Worm (Caenorhabditis elegans): Measurements from ENCODE around the gene W07A12.8.

The W07A12.8 gene

DNA sequence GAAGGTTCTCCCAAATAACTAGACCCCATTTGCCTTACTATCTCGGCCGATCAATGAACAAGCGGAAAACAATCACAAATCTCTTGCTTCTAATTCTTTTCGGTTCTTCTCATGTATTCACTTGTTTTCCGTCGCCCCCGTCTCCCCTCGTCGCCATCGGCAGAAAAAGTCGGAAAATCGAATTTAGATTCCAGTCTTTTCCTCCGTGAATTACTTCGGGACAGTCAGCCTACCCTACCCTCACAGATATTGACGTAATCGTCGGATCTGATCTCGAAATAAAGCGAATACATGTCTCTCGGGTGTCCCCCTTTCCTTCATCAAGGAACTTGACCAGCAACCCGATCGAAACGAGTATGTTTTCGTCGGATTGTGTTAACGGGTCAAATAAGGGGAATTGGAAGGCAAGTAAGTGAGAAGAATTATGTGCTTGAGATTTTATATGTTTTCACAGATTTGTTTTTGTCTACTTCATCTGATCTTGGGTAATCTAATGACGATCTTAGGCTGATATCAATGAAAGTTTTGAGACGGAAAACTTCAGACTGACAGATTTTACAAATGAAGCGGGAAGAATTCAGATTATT is 25.0 kb upstream of the W07A12.8 start:
- TF ChIP-seq ceh-16 (tag; optimal IDR thresholded peaks at IDR 0.05): peak; percentile 30
- TF ChIP-seq alr-1 (tag; optimal IDR thresholded peaks at IDR 0.05): no peak

DNA sequence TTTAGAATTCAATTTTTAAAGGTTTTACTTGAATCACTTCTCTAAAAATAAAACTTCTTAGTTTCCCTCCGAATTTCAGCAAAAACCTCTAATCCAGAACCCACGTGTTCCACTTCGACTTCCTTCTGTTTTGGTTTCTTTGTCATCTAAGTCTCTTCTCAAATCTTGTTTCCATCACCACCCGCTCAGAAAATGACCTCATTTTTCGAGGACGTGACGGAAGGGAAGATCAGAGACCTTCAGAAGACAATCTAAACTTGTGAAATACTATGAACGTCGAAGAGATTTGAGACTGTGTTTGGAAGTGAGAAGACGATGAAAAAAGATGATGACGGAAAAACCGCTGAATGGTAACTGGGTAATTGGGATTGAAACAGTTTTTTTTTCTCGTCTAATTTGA is 24.0 kb upstream of the W07A12.8 start:
- TF ChIP-seq skn-1 (tag; optimal IDR thresholded peaks at IDR 0.05) (no peak), egl-27 (tag; optimal IDR thresholded peaks at IDR 0.05) (peak; percentile 15), nhr-129 (tag; optimal IDR thresholded peaks at IDR 0.05) (no peak), unc-39 (tag; optimal IDR thresholded peaks at IDR 0.05) (no peak), nhr-25 (tag; optimal IDR thresholded peaks at IDR 0.05) (peak; percentile 68), sma-9 (GFP tag; optimal IDR thresholded peaks at IDR 0.05) (peak; percentile 5), sma-9 (tag; optimal IDR thresholded peaks at IDR 0.05) (no peak), nhr-23 (tag; optimal IDR thresholded peaks at IDR 0.05) (no peak), zag-1 (tag; optimal IDR thresholded peaks at IDR 0.05) (no peak), blmp-1 (tag; optimal IDR thresholded peaks at IDR 0.05; ENCODE audit: insufficient read depth) (no peak), mbf-1 (tag; optimal IDR thresholded peaks at IDR 0.05) (no peak)

- TF ChIP-seq sma-3 (GFP tag; optimal IDR thresholded peaks at IDR 0.05) (no peak), peb-1 (tag; optimal IDR thresholded peaks at IDR 0.05) (no peak), fos-1 (tag; optimal IDR thresholded peaks at IDR 0.05) (no peak), unc-55 (GFP tag; optimal IDR thresholded peaks at IDR 0.05) (no peak), mab-5 (tag; optimal IDR thresholded peaks at IDR 0.05) (no peak), nhr-77 (tag; optimal IDR thresholded peaks at IDR 0.05) (no peak), sem-4 (tag; optimal IDR thresholded peaks at IDR 0.05) (no peak), unc-39 (tag; optimal IDR thresholded peaks at IDR 0.05) (no peak), ceh-16 (tag; optimal IDR thresholded peaks at IDR 0.05) (no peak), nhr-12 (tag; optimal IDR thresholded peaks at IDR 0.05) (no peak), unc-62 (GFP tag; optimal IDR thresholded peaks at IDR 0.05) (no peak), elt-1 (tag; optimal IDR thresholded peaks at IDR 0.05) (no peak), ztf-4 (tag; optimal IDR thresholded peaks at IDR 0.05) (no peak), nhr-21 (tag; optimal IDR thresholded peaks at IDR 0.05) (no peak)
These were observed 22.8 kb upstream of the W07A12.8 start, which contains the start of gene sym-2 for ce11 chrII:9188380-9188779. sym-2 (minus strand) TSS chrII:9188480.

DNA sequence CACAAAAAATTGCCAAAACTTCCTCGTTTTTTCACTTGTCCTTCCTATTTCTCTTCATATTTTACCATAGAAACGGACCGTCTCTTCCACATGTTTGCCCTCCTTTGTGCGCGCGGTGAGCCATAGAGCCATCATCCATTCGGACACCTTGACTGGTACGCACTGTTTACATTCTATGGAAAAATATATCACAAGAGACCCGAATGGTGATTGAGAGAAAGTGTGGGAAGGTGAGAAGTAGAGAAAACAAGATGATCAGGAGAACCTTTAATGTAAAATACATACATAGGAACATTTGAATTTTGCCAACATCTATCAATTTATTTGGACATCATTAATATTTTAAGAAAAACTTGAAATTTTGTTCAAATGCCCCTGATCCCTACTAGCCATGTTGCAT is 20.3 kb upstream of the W07A12.8 start:
- TF ChIP-seq crh-2 (tag; optimal IDR thresholded peaks at IDR 0.05) (no peak), egl-27 (tag; optimal IDR thresholded peaks at IDR 0.05) (no peak), gmeb-1 (tag; optimal IDR thresholded peaks at IDR 0.05) (no peak), C34F6.9 (tag; optimal IDR thresholded peaks at IDR 0.05) (no peak), elt-3 (tag; optimal IDR thresholded peaks at IDR 0.05) (no peak), fos-1 (tag; optimal IDR thresholded peaks at IDR 0.05) (no peak), unc-62 (GFP tag; optimal IDR thresholded peaks at IDR 0.05) (no peak), nhr-77 (tag; optimal IDR thresholded peaks at IDR 0.05) (no peak), lin-11 (tag; optimal IDR thresholded peaks at IDR 0.05) (no peak), mdl-1 (tag; optimal IDR thresholded peaks at IDR 0.05) (no peak), lsy-2 (tag; optimal IDR thresholded peaks at IDR 0.05) (no peak), mab-5 (tag; optimal IDR thresholded peaks at IDR 0.05) (no peak), unc-55 (GFP tag; optimal IDR thresholded peaks at IDR 0.05) (no peak), sem-4 (tag; optimal IDR thresholded peaks at IDR 0.05) (no peak), nhr-129 (tag; optimal IDR thresholded peaks at IDR 0.05) (no peak), ama-1 (optimal IDR thresholded peaks at IDR 0.05) (no peak), unc-39 (tag; optimal IDR thresholded peaks at IDR 0.05) (no peak)

ce11 chrII:9181155-9181554 is 15.5 kb upstream of the W07A12.8 start:
- TF ChIP-seq unc-39 (tag; optimal IDR thresholded peaks at IDR 0.05) (no peak), fos-1 (tag; optimal IDR thresholded peaks at IDR 0.05) (peak; percentile 92)

DNA sequence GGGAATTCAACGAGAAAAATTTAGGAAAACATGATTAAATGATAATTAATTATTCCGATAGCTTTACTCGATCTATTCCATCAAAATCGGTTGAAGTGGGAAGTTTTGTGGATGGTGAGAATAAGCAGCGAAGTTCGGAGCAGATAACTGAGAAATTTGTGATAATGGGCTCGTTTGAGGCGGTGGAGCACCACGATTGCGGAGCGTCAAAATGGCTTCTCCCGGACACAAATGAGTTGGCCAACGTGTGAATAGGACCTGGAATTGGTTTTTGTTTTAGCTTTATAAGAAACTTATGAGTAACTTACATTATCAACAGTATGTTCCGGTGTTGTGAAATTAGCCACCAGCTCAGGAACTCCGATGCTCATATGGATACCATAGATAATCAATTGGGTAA is 13.2 kb upstream of the W07A12.8 start:
- TF ChIP-seq Y55F3AM.14 (GFP tag; optimal IDR thresholded peaks at IDR 0.05) (no peak), lin-39 (tag; optimal IDR thresholded peaks at IDR 0.05) (no peak), egl-27 (tag; optimal IDR thresholded peaks at IDR 0.05) (no peak), ceh-82 (tag; optimal IDR thresholded peaks at IDR 0.05) (no peak), C34F6.9 (tag; optimal IDR thresholded peaks at IDR 0.05) (no peak), zag-1 (tag; optimal IDR thresholded peaks at IDR 0.05) (no peak), peb-1 (tag; optimal IDR thresholded peaks at IDR 0.05) (no peak), crh-2 (tag; optimal IDR thresholded peaks at IDR 0.05) (no peak), mdl-1 (tag; optimal IDR thresholded peaks at IDR 0.05) (no peak), nhr-11 (tag; optimal IDR thresholded peaks at IDR 0.05) (no peak), ztf-11 (tag; optimal IDR thresholded peaks at IDR 0.05) (no peak), nhr-10 (tag; optimal IDR thresholded peaks at IDR 0.05) (no peak), elt-3 (tag; optimal IDR thresholded peaks at IDR 0.05) (no peak), elt-1 (tag; optimal IDR thresholded peaks at IDR 0.05) (no peak), unc-62 (GFP tag; optimal IDR thresholded peaks at IDR 0.05) (no peak), sma-3 (GFP tag; optimal IDR thresholded peaks at IDR 0.05) (no peak), ama-1 (optimal IDR thresholded peaks at IDR 0.05) (no peak)
